Worm (Caenorhabditis elegans): Measurements from ENCODE around the gene glb-2.

The glb-2 gene

ce11 chrIV:7263137-7263536, at the start of gene glb-2:
Gene glb-2 (minus strand): TSS chrIV:7263237.
- TF ChIP-seq ceh-63 (GFP tag; optimal IDR thresholded peaks at IDR 0.05) (no peak), unc-98 (GFP tag; IDR thresholded peaks at IDR 0.05) (no peak), ceh-88 (GFP tag; IDR thresholded peaks at IDR 0.05) (no peak), ets-5 (GFP tag; IDR thresholded peaks at IDR 0.05) (no peak), fkh-8 (tag; optimal IDR thresholded peaks at IDR 0.05) (no peak), elt-3 (tag; optimal IDR thresholded peaks at IDR 0.05) (no peak), aly-2 (tag; optimal IDR thresholded peaks at IDR 0.05) (no peak), efl-1 (optimal IDR thresholded peaks at IDR 0.05) (no peak), efl-1 (GFP tag; optimal IDR thresholded peaks at IDR 0.05 in 1 of 2) (no peak), unc-130 (tag; optimal IDR thresholded peaks at IDR 0.05) (no peak), nhr-85 (tag) (no peak), nhr-71 (tag; optimal IDR thresholded peaks at IDR 0.05) (no peak), sox-4 (tag; optimal IDR thresholded peaks at IDR 0.05) (no peak)

- TF ChIP-seq efl-1 (optimal IDR thresholded peaks at IDR 0.05) (no peak), efl-1 (GFP tag; optimal IDR thresholded peaks at IDR 0.05 in 1 of 2) (peak in 1 of 2 experiments; percentile 65), C04F5.9 (tag; optimal IDR thresholded peaks at IDR 0.05) (no peak), nhr-85 (tag) (peak; percentile 69)
These were observed 49.7 kb upstream of the glb-2 start for ce11 chrIV:7312620-7313194.

- TF ChIP-seq lir-3 (tag; optimal IDR thresholded peaks at IDR 0.05; ENCODE audit: poor library complexity) (no peak), vab-15 (tag; optimal IDR thresholded peaks at IDR 0.05) (no peak), pax-3 (tag; optimal IDR thresholded peaks at IDR 0.05) (no peak), ama-1 (optimal IDR thresholded peaks at IDR 0.05) (peak; percentile 14), nhr-76 (tag; optimal IDR thresholded peaks at IDR 0.05) (no peak), nhr-90 (tag; optimal IDR thresholded peaks at IDR 0.05; ENCODE audit: poor library complexity) (no peak), unc-30 (tag; optimal IDR thresholded peaks at IDR 0.05) (no peak), irx-1 (tag; optimal IDR thresholded peaks at IDR 0.05) (no peak), skn-1 (tag; optimal IDR thresholded peaks at IDR 0.05) (no peak), lin-15B (tag; optimal IDR thresholded peaks at IDR 0.05) (no peak), nhr-85 (tag) (peak; percentile 77), nhr-84 (tag; optimal IDR thresholded peaks at IDR 0.05) (no peak), xbp-1 (tag; optimal IDR thresholded peaks at IDR 0.05) (no peak), sox-4 (tag; optimal IDR thresholded peaks at IDR 0.05) (no peak), C34B4.2 (tag; optimal IDR thresholded peaks at IDR 0.05) (no peak), lin-14 (GFP tag; optimal IDR thresholded peaks at IDR 0.05) (peak; percentile 0), lin-13 (GFP tag; optimal IDR thresholded peaks at IDR 0.05) (no peak), ceh-8 (GFP tag; optimal IDR thresholded peaks at IDR 0.05) (no peak)
These were observed 47.8 kb upstream of the glb-2 start for ce11 chrIV:7310842-7311241.

- no peak for TF ChIP-seq efl-1 (optimal IDR thresholded peaks at IDR 0.05)
- peak in 1 of 2 experiments; percentile 53 for TF ChIP-seq efl-1 (GFP tag; optimal IDR thresholded peaks at IDR 0.05 in 1 of 2)
- no peak for TF ChIP-seq dsc-1 (tag; optimal IDR thresholded peaks at IDR 0.05)
- TF ChIP-seq ztf-4 (tag; optimal IDR thresholded peaks at IDR 0.05), result no peak
- no peak for TF ChIP-seq zag-1 (tag; optimal IDR thresholded peaks at IDR 0.05)
- no peak for TF ChIP-seq mdl-1 (tag; optimal IDR thresholded peaks at IDR 0.05)
- no peak for TF ChIP-seq zip-4 (GFP tag; optimal IDR thresholded peaks at IDR 0.05)
These were observed 47.4 kb upstream of the glb-2 start, which contains the start of gene grl-4 for ce11 chrIV:7310410-7310809. Gene grl-4 (minus strand): TSS chrIV:7310760.

- no peak for TF ChIP-seq pag-3 (tag; optimal IDR thresholded peaks at IDR 0.05; ENCODE audit: borderline replicate concordance, insufficient read depth)
- peak; percentile 11 for TF ChIP-seq nhr-20 (tag; optimal IDR thresholded peaks at IDR 0.05)
- TF ChIP-seq lin-14 (GFP tag; optimal IDR thresholded peaks at IDR 0.05), result peak; percentile 52
- peak; percentile 16 for TF ChIP-seq snu-23 (GFP tag; optimal IDR thresholded peaks at IDR 0.05)
- TF ChIP-seq dpl-1 (GFP tag; optimal IDR thresholded peaks at IDR 0.05), result no peak
- peak; percentile 76 for TF ChIP-seq nhr-85 (tag)
- TF ChIP-seq alr-1 (tag; optimal IDR thresholded peaks at IDR 0.05; ENCODE audit: borderline replicate concordance), result no peak
- TF ChIP-seq nhr-77 (tag; optimal IDR thresholded peaks at IDR 0.05), result no peak
- TF ChIP-seq nhr-71 (tag; optimal IDR thresholded peaks at IDR 0.05), result peak; percentile 15
These were observed 46.6 kb upstream of the glb-2 start for ce11 chrIV:7309678-7310077.
